Worm (Caenorhabditis elegans): ENCODE measurements around the gene lgc-6.

Gene lgc-6

DNA sequence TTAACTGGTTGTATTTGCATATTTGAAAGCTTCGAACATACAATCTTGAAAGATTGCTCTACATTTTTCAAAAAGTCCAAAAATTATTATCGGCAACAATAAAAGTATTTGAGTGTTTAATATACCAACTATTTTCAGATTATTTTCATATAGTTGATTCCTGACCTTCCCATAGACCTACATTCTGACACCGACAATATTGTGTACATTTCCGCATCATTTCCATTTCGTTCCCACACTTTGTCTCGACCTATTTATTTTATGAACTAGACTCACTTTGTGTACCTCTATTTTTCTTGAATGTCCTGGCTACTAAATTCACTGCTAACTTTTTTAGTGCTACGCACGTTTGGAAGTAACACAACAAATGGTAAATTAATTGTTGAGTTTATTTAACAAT, 2.6 kb downstream of the lgc-6 start, which contains the start of gene lgc-5:
lgc-5 (plus strand) TSS at position 301 of the 400 bp plus-strand sequence.
- TF ChIP-seq nhr-10 (tag; optimal IDR thresholded peaks at IDR 0.05) (no peak), zag-1 (tag; optimal IDR thresholded peaks at IDR 0.05) (no peak), nhr-25 (tag; optimal IDR thresholded peaks at IDR 0.05) (no peak), alr-1 (tag; optimal IDR thresholded peaks at IDR 0.05) (no peak), elt-1 (tag; optimal IDR thresholded peaks at IDR 0.05) (no peak), ceh-82 (tag; optimal IDR thresholded peaks at IDR 0.05) (no peak), ama-1 (optimal IDR thresholded peaks at IDR 0.05) (no peak), ZK546.5 (tag; optimal IDR thresholded peaks at IDR 0.05) (no peak), sem-4 (tag; optimal IDR thresholded peaks at IDR 0.05) (no peak)

- TF ChIP-seq nhr-12 (tag; optimal IDR thresholded peaks at IDR 0.05) (no peak), zag-1 (tag; optimal IDR thresholded peaks at IDR 0.05) (no peak), egl-27 (tag; optimal IDR thresholded peaks at IDR 0.05) (no peak), nhr-10 (tag; optimal IDR thresholded peaks at IDR 0.05) (no peak), F13H6.1 (tag; optimal IDR thresholded peaks at IDR 0.05) (no peak), blmp-1 (tag; optimal IDR thresholded peaks at IDR 0.05; ENCODE audit: insufficient read depth) (no peak), ceh-16 (tag; optimal IDR thresholded peaks at IDR 0.05) (no peak), nhr-6 (tag; optimal IDR thresholded peaks at IDR 0.05) (no peak), elt-3 (tag; optimal IDR thresholded peaks at IDR 0.05) (no peak), nhr-21 (tag; optimal IDR thresholded peaks at IDR 0.05) (no peak), alr-1 (tag; optimal IDR thresholded peaks at IDR 0.05) (no peak), nhr-129 (tag; optimal IDR thresholded peaks at IDR 0.05) (no peak), ZK546.5 (tag; optimal IDR thresholded peaks at IDR 0.05) (no peak), C34F6.9 (tag; optimal IDR thresholded peaks at IDR 0.05) (no peak)
Measured at ce11 chrIV:8345518-8345917, 5.8 kb downstream of the lgc-6 start, which contains the start of gene F17E9.5. F17E9.5 (plus strand) TSS chrIV:8345818.

DNA sequence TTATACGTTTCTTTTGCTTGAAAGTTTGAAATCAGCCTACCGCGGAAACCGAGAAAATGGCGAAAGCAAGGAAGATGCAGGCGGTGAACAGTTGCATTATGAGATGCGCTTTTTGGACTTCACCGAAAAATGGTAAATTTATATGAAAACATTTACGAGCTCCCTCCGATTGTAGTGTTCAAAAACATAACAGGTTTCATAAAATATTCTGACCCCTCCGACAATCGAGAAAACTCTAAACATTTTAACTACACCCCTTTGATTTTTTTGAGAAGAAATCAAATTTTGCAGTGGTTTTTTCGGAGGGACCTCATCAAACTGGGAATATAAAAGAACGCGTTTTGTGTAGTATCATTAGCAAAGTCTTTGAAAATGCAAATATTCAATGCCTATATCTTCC, 7.3 kb downstream of the lgc-6 start, which contains the start of the genes F17E9.18 and F17E9.15:
F17E9.18 (minus strand) TSS at position 101 of the 400 bp plus-strand sequence.
F17E9.15 (plus strand) TSS at position 368 of the 400 bp plus-strand sequence.
- TF ChIP-seq mdl-1 (tag; optimal IDR thresholded peaks at IDR 0.05), result no peak
- no peak for TF ChIP-seq Y55F3AM.14 (GFP tag; optimal IDR thresholded peaks at IDR 0.05)
- TF ChIP-seq unc-55 (GFP tag; optimal IDR thresholded peaks at IDR 0.05), result no peak
- no peak for TF ChIP-seq snpc-4 (tag; optimal IDR thresholded peaks at IDR 0.05)
- TF ChIP-seq zag-1 (tag; optimal IDR thresholded peaks at IDR 0.05), result no peak
- TF ChIP-seq ceh-16 (tag; optimal IDR thresholded peaks at IDR 0.05), result no peak
- no peak for TF ChIP-seq R02D3.7 (tag; optimal IDR thresholded peaks at IDR 0.05)
- no peak for TF ChIP-seq blmp-1 (tag; optimal IDR thresholded peaks at IDR 0.05; ENCODE audit: insufficient read depth)
- no peak for TF ChIP-seq elt-3 (tag; optimal IDR thresholded peaks at IDR 0.05)
- TF ChIP-seq mbf-1 (tag; optimal IDR thresholded peaks at IDR 0.05), result no peak
- TF ChIP-seq nhr-21 (tag; optimal IDR thresholded peaks at IDR 0.05), result no peak
- no peak for TF ChIP-seq lsy-2 (tag; optimal IDR thresholded peaks at IDR 0.05)
- no peak for TF ChIP-seq nhr-25 (tag; optimal IDR thresholded peaks at IDR 0.05)
- TF ChIP-seq F13H6.1 (tag; optimal IDR thresholded peaks at IDR 0.05), result no peak
- TF ChIP-seq ceh-82 (tag; optimal IDR thresholded peaks at IDR 0.05), result no peak
- no peak for TF ChIP-seq lin-13 (GFP tag; optimal IDR thresholded peaks at IDR 0.05)
- no peak for TF ChIP-seq unc-62 (GFP tag; optimal IDR thresholded peaks at IDR 0.05)
- no peak for TF ChIP-seq nhr-23 (tag; optimal IDR thresholded peaks at IDR 0.05)
- no peak for TF ChIP-seq ztf-4 (tag; optimal IDR thresholded peaks at IDR 0.05)

ce11 chrIV:8348073-8348472, 8.3 kb downstream of the lgc-6 start, which contains the start of gene F17E9.4:
F17E9.4 (plus strand) TSS chrIV:8348373.
- TF ChIP-seq lin-11 (tag; optimal IDR thresholded peaks at IDR 0.05), result no peak
- no peak for TF ChIP-seq ztf-11 (tag; optimal IDR thresholded peaks at IDR 0.05)
- TF ChIP-seq ceh-16 (tag; optimal IDR thresholded peaks at IDR 0.05), result no peak
- no peak for TF ChIP-seq ceh-82 (tag; optimal IDR thresholded peaks at IDR 0.05)
- TF ChIP-seq nhr-6 (tag; optimal IDR thresholded peaks at IDR 0.05), result no peak
- TF ChIP-seq alr-1 (tag; optimal IDR thresholded peaks at IDR 0.05), result no peak
- no peak for TF ChIP-seq gmeb-1 (tag; optimal IDR thresholded peaks at IDR 0.05)
- no peak for TF ChIP-seq nhr-23 (tag; optimal IDR thresholded peaks at IDR 0.05)
- TF ChIP-seq R02D3.7 (tag; optimal IDR thresholded peaks at IDR 0.05), result no peak
- TF ChIP-seq nhr-237 (tag; optimal IDR thresholded peaks at IDR 0.05), result no peak
- no peak for TF ChIP-seq unc-39 (tag; optimal IDR thresholded peaks at IDR 0.05)
- no peak for TF ChIP-seq aly-2 (tag; optimal IDR thresholded peaks at IDR 0.05)
- no peak for TF ChIP-seq nhr-11 (tag; optimal IDR thresholded peaks at IDR 0.05)
- no peak for TF ChIP-seq egl-27 (tag; optimal IDR thresholded peaks at IDR 0.05)
- no peak for TF ChIP-seq elt-3 (tag; optimal IDR thresholded peaks at IDR 0.05)
- no peak for TF ChIP-seq ztf-4 (tag; optimal IDR thresholded peaks at IDR 0.05)
- TF ChIP-seq dmd-4 (tag; optimal IDR thresholded peaks at IDR 0.05), result no peak
- TF ChIP-seq F13H6.1 (tag; optimal IDR thresholded peaks at IDR 0.05), result no peak
- TF ChIP-seq ama-1 (optimal IDR thresholded peaks at IDR 0.05), result no peak
- no peak for TF ChIP-seq ztf-1 (GFP tag; conservative IDR thresholded peaks at IDR 0.05)

Data from whole organism, L2 larva.